Worm (Caenorhabditis elegans) whole organism, mixed stage, embryonic: ENCODE measurements around the gene F54D12.8.

ENCODE experiments used
- M03D4.4 ChIP-seq: sonication (generic microtip); optimal IDR thresholded peaks from 2 replicates; lab custom pipeline; 2017; ENCODE audit warnings: mild to moderate bottlenecking, missing genetic modification characterization, missing compliant biosample characterization
- blmp-1 ChIP-seq: fragments of 150-350 bp; optimal IDR thresholded peaks from 2 replicates; lab custom pipeline; 2014; ENCODE audit warnings: missing biosample characterization, missing genetic modification characterization
- ceh-39 ChIP-seq: fragments of 150-350 bp; optimal IDR thresholded peaks from 2 replicates; lab custom pipeline; 2014; ENCODE audit warnings: missing biosample characterization, missing genetic modification characterization
- lin-13 ChIP-seq: fragments of 150-350 bp; optimal IDR thresholded peaks from 2 replicates; lab custom pipeline; 2014; ENCODE audit warnings: missing biosample characterization, missing genetic modification characterization
- nhr-2 ChIP-seq: fragments of 150-350 bp; optimal IDR thresholded peaks from 2 replicates; lab custom pipeline; 2014; ENCODE audit warnings: missing biosample characterization, missing genetic modification characterization
- snpc-4 ChIP-seq: fragments of 150-350 bp; optimal IDR thresholded peaks from 2 replicates; lab custom pipeline; 2014; ENCODE audit warnings: missing biosample characterization, missing genetic modification characterization

DNA sequence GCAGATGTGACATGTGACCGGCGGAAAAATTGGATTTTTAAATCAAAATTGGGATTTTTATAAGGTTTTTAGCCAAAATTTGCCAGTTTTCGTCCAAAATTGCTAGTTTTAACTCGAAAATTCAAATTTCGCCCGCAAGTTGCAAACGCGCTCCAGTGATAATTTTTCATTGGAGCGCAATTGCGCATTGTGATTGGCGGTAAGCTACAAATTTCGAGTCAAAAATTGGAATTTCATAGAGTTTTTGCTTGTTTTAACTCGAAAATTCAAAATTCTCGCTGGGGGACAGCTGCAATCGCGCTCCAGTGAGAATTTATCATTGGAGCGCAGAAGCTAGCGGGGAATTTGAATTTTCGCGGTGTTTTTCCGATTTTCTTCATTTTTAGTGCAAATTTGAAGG, 28.5 kb downstream of the F54D12.8 start:
- TF ChIP-seq snpc-4 (no peak), blmp-1 (tag; lab: Kevin White, UChicago) (no peak), ceh-39 (tag; lab: Kevin White, UChicago) (no peak), M03D4.4 (no peak), nhr-2 (tag; lab: Kevin White, UChicago) (no peak), lin-13 (tag; lab: Kevin White, UChicago) (no peak)
